Fruit fly (Drosophila melanogaster) whole organism, embryonic: ENCODE results near the gene Coq2.

Experiments used
- B-H2 ChIP-seq: fragments of 200-800 bp; sonication (Bioruptor generic); optimal IDR thresholded peaks from 2 replicates; lab custom pipeline; 2018; ENCODE audit warnings: missing biosample characterization, mild to moderate bottlenecking, missing genetic modification characterization
- CG11456 ChIP-seq: fragments of 200-800 bp; sonication (Bioruptor generic); IDR thresholded peaks from 3 replicates; pipeline ENCODE4 v1.3.6; 2022; ENCODE audit warnings: missing biosample characterization, missing genetic modification characterization
- CG11723 ChIP-seq: fragments of 200-800 bp; sonication (Bioruptor generic); optimal IDR thresholded peaks from 2 replicates; lab custom pipeline; 2017; ENCODE audit warnings: missing biosample characterization, mild to moderate bottlenecking, missing genetic modification characterization
- CG12155 ChIP-seq: fragments of 200-800 bp; sonication (Bioruptor generic); optimal IDR thresholded peaks from 3 replicates; lab custom pipeline; 2016; ENCODE audit warnings: missing biosample characterization, missing genetic modification characterization
- CG12659 ChIP-seq: fragments of 200-800 bp; sonication (Bioruptor generic); optimal IDR thresholded peaks from 3 replicates; lab custom pipeline; 2017; ENCODE audit warnings: mild to moderate bottlenecking, missing biosample characterization, missing genetic modification reagents, missing genetic modification characterization
- CG15479 ChIP-seq: fragments of 200-800 bp; sonication (Bioruptor generic); optimal IDR thresholded peaks from 3 replicates; lab custom pipeline; 2019; ENCODE audit warnings: missing biosample characterization, mild to moderate bottlenecking, missing genetic modification characterization, moderate library complexity
- CG2678 ChIP-seq: fragments of 200-800 bp; sonication (Bioruptor generic); optimal IDR thresholded peaks from 3 replicates; lab custom pipeline; 2019; ENCODE audit warnings: missing biosample characterization, mild to moderate bottlenecking, missing genetic modification characterization, moderate library complexity
- CG30020 ChIP-seq: fragments of 200-800 bp; optimal IDR thresholded peaks from 2 replicates; lab custom pipeline; 2019; ENCODE audit warnings: missing biosample characterization, mild to moderate bottlenecking, missing genetic modification characterization, moderate library complexity
- CG30431 ChIP-seq: fragments of 200-800 bp; sonication (Bioruptor generic); optimal IDR thresholded peaks from 2 replicates; lab custom pipeline; 2017; ENCODE audit warnings: missing biosample characterization, missing genetic modification characterization
- CG31224 ChIP-seq: fragments of 200-800 bp; sonication (Bioruptor generic); IDR thresholded peaks from 2 replicates; pipeline ENCODE4 v1.3.6; 2022; ENCODE audit warnings: missing biosample characterization, missing genetic modification characterization
- CG32767 ChIP-seq: fragments of 200-800 bp; sonication (Bioruptor generic); IDR thresholded peaks from 2 replicates; pipeline ENCODE4 v1.3.6; 2022; ENCODE audit warnings: missing biosample characterization, missing genetic modification characterization
- CG33213 ChIP-seq: fragments of 200-800 bp; sonication (Bioruptor generic); optimal IDR thresholded peaks from 3 replicates; lab custom pipeline; 2016; ENCODE audit warnings: missing biosample characterization, missing genetic modification characterization
- CG6854 ChIP-seq: fragments of 200-800 bp; sonication (Bioruptor generic); optimal IDR thresholded peaks from 3 replicates; lab custom pipeline; 2017; ENCODE audit warnings: missing biosample characterization, mild to moderate bottlenecking, missing genetic modification characterization
- CG7357 ChIP-seq: fragments of 200-800 bp; sonication (Bioruptor generic); IDR thresholded peaks from 3 replicates; pipeline ENCODE4 v1.3.6; 2022; ENCODE audit warnings: missing biosample characterization, missing genetic modification characterization
- CG7839 ChIP-seq: fragments of 200-800 bp; sonication (Bioruptor generic); optimal IDR thresholded peaks from 3 replicates; lab custom pipeline; 2018; ENCODE audit warnings: missing biosample characterization, mild to moderate bottlenecking, missing genetic modification characterization, moderate library complexity
- CG8281 ChIP-seq: fragments of 200-800 bp; sonication (Bioruptor generic); optimal IDR thresholded peaks from 2 replicates; lab custom pipeline; 2018; ENCODE audit warnings: missing biosample characterization, mild to moderate bottlenecking, missing genetic modification characterization, moderate library complexity
- CG8944 ChIP-seq: fragments of 200-800 bp; sonication (Bioruptor generic); optimal IDR thresholded peaks from 3 replicates; lab custom pipeline; 2016; ENCODE audit warnings: missing biosample characterization, missing genetic modification characterization
- CG9727 ChIP-seq: fragments of 200-800 bp; sonication (Bioruptor generic); optimal IDR thresholded peaks from 3 replicates; lab custom pipeline; 2017; ENCODE audit warnings: missing biosample characterization, mild to moderate bottlenecking, missing genetic modification characterization
- CG9932 ChIP-seq: fragments of 200-800 bp; sonication (Bioruptor generic); IDR thresholded peaks from 2 replicates; pipeline ENCODE4 v1.3.6; 2022; ENCODE audit warnings: missing biosample characterization, missing genetic modification characterization
- Camta ChIP-seq: fragments of 200-800 bp; sonication (Bioruptor generic); optimal IDR thresholded peaks from 2 replicates; lab custom pipeline; 2016; ENCODE audit warnings: missing biosample characterization, missing genetic modification characterization
- Dad ChIP-seq: fragments of 200-800 bp; sonication (Bioruptor generic); optimal IDR thresholded peaks from 3 replicates; lab custom pipeline; 2016; ENCODE audit warnings: missing biosample characterization, missing genetic modification characterization
- Deaf1 ChIP-seq: fragments of 200-800 bp; optimal IDR thresholded peaks from 3 replicates; lab custom pipeline; 2019; ENCODE audit warnings: missing biosample characterization, mild to moderate bottlenecking, missing genetic modification characterization, moderate library complexity
- Doc2 ChIP-seq: fragments of 200-800 bp; sonication (Bioruptor generic); IDR thresholded peaks from 2 replicates; pipeline ENCODE4 v1.3.6; 2022; ENCODE audit warnings: missing biosample characterization, missing genetic modification characterization
- Drgx ChIP-seq: fragments of 200-800 bp; sonication (Bioruptor generic); IDR thresholded peaks from 2 replicates; pipeline ENCODE4 v1.3.6; 2022; ENCODE audit warnings: missing biosample characterization, missing genetic modification characterization
- E2f1 ChIP-seq: fragments of 200-800 bp; sonication (Bioruptor generic); IDR thresholded peaks from 2 replicates; pipeline ENCODE4 v1.3.6; 2022; ENCODE audit warnings: missing biosample characterization, missing genetic modification characterization
- Eip74EF ChIP-seq, 2 experiments: fragments of 200-800 bp in 1 of 2; fragments of >200 bp in 1 of 2; sonication (Bioruptor generic) in 1 of 2; optimal IDR thresholded peaks; 2 replicates each; lab custom pipeline; 2017 to 2019; ENCODE audit warnings: missing biosample characterization in 2 of 2, missing genetic modification characterization in 2 of 2, mild to moderate bottlenecking in 1 of 2, moderate library complexity in 1 of 2
- Ets65A ChIP-seq: fragments of 200-800 bp; sonication (Bioruptor generic); peaks from one replicate; lab custom pipeline; 2016; ENCODE audit warnings: missing biosample characterization, missing genetic modification characterization
- Hmx ChIP-seq: fragments of 200-800 bp; sonication (Bioruptor generic); optimal IDR thresholded peaks from 2 replicates; lab custom pipeline; 2016; ENCODE audit warnings: missing biosample characterization, missing genetic modification characterization
- Lpt ChIP-seq: fragments of >200 bp; optimal IDR thresholded peaks from 2 replicates; lab custom pipeline; 2018; ENCODE audit warnings: missing biosample characterization, missing genetic modification characterization
- MESR4 ChIP-seq: fragments of 200-800 bp; sonication (Bioruptor generic); optimal IDR thresholded peaks from 2 replicates; lab custom pipeline; 2018; ENCODE audit warnings: missing biosample characterization, mild to moderate bottlenecking, missing genetic modification characterization, moderate library complexity
- NFAT ChIP-seq: fragments of 200-800 bp; sonication (Bioruptor generic); IDR thresholded peaks from 2 replicates; pipeline ENCODE4 v1.3.6; 2022; ENCODE audit warnings: missing biosample characterization, missing genetic modification characterization
- Nf-YA ChIP-seq: fragments of 200-800 bp; sonication (Bioruptor generic); IDR thresholded peaks from 2 replicates; pipeline ENCODE4 v1.3.6; 2022; ENCODE audit warnings: missing biosample characterization, missing genetic modification characterization
- Oaz ChIP-seq: fragments of 200-800 bp; sonication (Bioruptor generic); IDR thresholded peaks from 2 replicates; pipeline ENCODE4 v1.3.6; 2022; ENCODE audit warnings: missing biosample characterization, missing genetic modification characterization
- Rx ChIP-seq: fragments of 200-800 bp; sonication (Bioruptor generic); IDR thresholded peaks from 2 replicates; pipeline ENCODE4 v1.3.6; 2022; ENCODE audit warnings: missing biosample characterization, missing genetic modification characterization
- Sin3A ChIP-seq: fragments of >200 bp; optimal IDR thresholded peaks from 2 replicates; lab custom pipeline; 2018
- Usf ChIP-seq: fragments of 200-800 bp; sonication (Bioruptor generic); optimal IDR thresholded peaks from 2 replicates; lab custom pipeline; 2017; ENCODE audit warnings: missing genotype, missing biosample characterization, missing genetic modification characterization
- ab ChIP-seq: fragments of 200-800 bp; sonication (Bioruptor generic); optimal IDR thresholded peaks from 2 replicates; lab custom pipeline; 2016; ENCODE audit warnings: missing biosample characterization, missing genetic modification characterization
- abd-A ChIP-seq: fragments of 200-800 bp; sonication (Bioruptor generic); optimal IDR thresholded peaks from 3 replicates; lab custom pipeline; 2019; ENCODE audit warnings: missing biosample characterization, mild to moderate bottlenecking, missing genetic modification characterization, moderate library complexity
- amos ChIP-seq: fragments of 200-800 bp; sonication (Bioruptor generic); IDR thresholded peaks from 2 replicates; pipeline ENCODE4 v1.3.6; 2022; ENCODE audit warnings: missing biosample characterization, missing genetic modification characterization; ENCODE audit not compliant: partially characterized antibody
- cato ChIP-seq: fragments of 200-800 bp; sonication (Bioruptor generic); optimal IDR thresholded peaks from 2 replicates; lab custom pipeline; 2016; ENCODE audit warnings: missing biosample characterization, missing genetic modification characterization, borderline replicate concordance
- eyg ChIP-seq: fragments of 200-800 bp; sonication (Bioruptor generic); optimal IDR thresholded peaks from 3 replicates; lab custom pipeline; 2016; ENCODE audit warnings: missing biosample characterization, missing genetic modification characterization
- hbn ChIP-seq: fragments of 200-800 bp; sonication (Bioruptor generic); IDR thresholded peaks from 2 replicates; pipeline ENCODE4 v1.3.6; 2022; ENCODE audit warnings: missing biosample characterization, missing genetic modification characterization; ENCODE audit not compliant: partially characterized antibody
- lola ChIP-seq, 3 experiments: fragments of >200 bp in 2 of 3; fragments of 200-800 bp in 1 of 3; sonication (Bioruptor generic) in 1 of 3; optimal IDR thresholded peaks; 2 replicates each; lab custom pipeline; 2017 to 2019; ENCODE audit warnings: missing biosample characterization in 3 of 3, missing genetic modification characterization in 3 of 3, mild to moderate bottlenecking in 1 of 3, moderate library complexity in 1 of 3
- nom ChIP-seq: fragments of 200-800 bp; sonication (Bioruptor generic); optimal IDR thresholded peaks from 2 replicates; lab custom pipeline; 2017; ENCODE audit warnings: missing biosample characterization, missing genetic modification characterization, mild to moderate bottlenecking, moderate library complexity, missing genetic modification reagents
- oc ChIP-seq: fragments of 200-800 bp; sonication (Bioruptor generic); optimal IDR thresholded peaks from 2 replicates; lab custom pipeline; 2018; ENCODE audit warnings: missing biosample characterization, mild to moderate bottlenecking, missing genetic modification characterization, moderate library complexity
- peb ChIP-seq: fragments of 200-800 bp; sonication (Bioruptor generic); IDR thresholded peaks from 2 replicates; pipeline ENCODE4 v1.3.6; 2022; ENCODE audit warnings: missing biosample characterization, missing genetic modification characterization
- repo ChIP-seq: fragments of 200-800 bp; sonication (Bioruptor generic); optimal IDR thresholded peaks from 2 replicates; lab custom pipeline; 2016; ENCODE audit warnings: missing biosample characterization, missing genetic modification characterization
- sisA ChIP-seq: fragments of 200-800 bp; sonication (Bioruptor generic); IDR thresholded peaks from 2 replicates; pipeline ENCODE4 v1.3.6; 2022; ENCODE audit warnings: missing biosample characterization, missing genetic modification characterization
- slou ChIP-seq: fragments of 200-800 bp; sonication (Bioruptor generic); optimal IDR thresholded peaks from 3 replicates; lab custom pipeline; 2016; ENCODE audit warnings: missing biosample characterization, missing genetic modification characterization
- sug ChIP-seq: fragments of 200-800 bp; optimal IDR thresholded peaks from 2 replicates; lab custom pipeline; 2019; ENCODE audit warnings: missing biosample characterization, mild to moderate bottlenecking, missing genetic modification characterization, moderate library complexity
- unpg ChIP-seq: fragments of 200-800 bp; sonication (Bioruptor generic); optimal IDR thresholded peaks from 3 replicates; lab custom pipeline; 2018; ENCODE audit warnings: missing biosample characterization, mild to moderate bottlenecking, missing genetic modification characterization, moderate library complexity
- vfl ChIP-seq: fragments of 200-800 bp; sonication (Bioruptor generic); optimal IDR thresholded peaks from 2 replicates; lab custom pipeline; 2016; ENCODE audit warnings: missing biosample characterization, missing genetic modification characterization
- yki ChIP-seq: fragments of >200 bp; optimal IDR thresholded peaks from 3 replicates; lab custom pipeline; 2018

Coq2 gene

DNA sequence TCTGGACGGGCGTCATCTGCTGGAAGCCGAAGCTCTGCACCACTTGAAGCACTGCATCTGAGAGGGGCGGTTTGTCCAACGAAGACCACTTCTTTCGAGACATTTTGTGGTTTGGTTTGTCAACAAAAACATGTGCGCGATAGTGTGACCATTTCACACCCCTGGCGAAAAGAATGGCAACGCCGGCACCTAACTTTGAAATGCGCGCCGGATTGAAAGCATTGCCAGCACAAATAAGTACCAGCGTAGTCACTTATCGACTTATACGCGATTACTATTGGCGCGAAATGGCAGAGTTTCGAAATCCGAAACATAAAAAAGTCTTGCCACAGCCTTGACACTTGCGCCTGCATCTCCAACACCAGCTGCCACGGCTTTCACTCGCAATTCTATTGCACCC lies 46.6 kb downstream of the Coq2 start, which contains the start of gene CG9630 (continued):
- TF ChIP-seq Nf-YA (no peak), Dad (GFP tag; lab: Kevin White, UChicago) (no peak), nom (GFP tag; lab: Kevin White, UChicago) (no peak), Oaz (GFP tag; lab: Robert Waterston, UW) (no peak), eyg (GFP tag; lab: Kevin White, UChicago) (no peak), CG11723 (GFP tag; lab: Kevin White, UChicago) (no peak), CG6854 (GFP tag; lab: Kevin White, UChicago) (no peak), vfl (no peak), lola (GFP tag; optimal IDR thresholded peaks at IDR 0.05; lab: Kevin White, UChicago) (no peak), Drgx (no peak), peb (GFP tag; lab: Robert Waterston, UW) (no peak), cato (no peak), yki (no peak), MESR4 (GFP tag; lab: Kevin White, UChicago) (peak; percentile 77), CG8944 (GFP tag; lab: Kevin White, UChicago) (no peak), CG8281 (tag; lab: Kevin White, UChicago) (no peak), CG12659 (GFP tag; lab: Kevin White, UChicago) (peak; percentile 12), ab (no peak), NFAT (no peak), slou (GFP tag; lab: Kevin White, UChicago) (no peak), B-H2 (GFP tag; lab: Kevin White, UChicago) (no peak), amos (GFP tag; lab: Robert Waterston, UW) (peak; percentile 69), Eip74EF (GFP tag; optimal IDR thresholded peaks at IDR 0.05; lab: Kevin White, UChicago) (no peak), Ets65A (GFP tag; lab: Kevin White, UChicago) (no peak), abd-A (tag; lab: Kevin White, UChicago) (no peak), CG33213 (GFP tag; lab: Kevin White, UChicago) (no peak), CG7839 (no peak), CG15479 (GFP tag; lab: Kevin White, UChicago) (no peak), CG32767 (no peak), CG7357 (GFP tag; lab: Robert Waterston, UW) (no peak), E2f1 (GFP tag; lab: Robert Waterston, UW) (no peak), Usf (GFP tag; lab: Kevin White, UChicago) (no peak), CG9727 (GFP tag; lab: Kevin White, UChicago) (no peak), Sin3A (lab: Kevin White, UChicago) (peak; percentile 56), Camta (GFP tag; lab: Kevin White, UChicago) (no peak), unpg (no peak), sisA (GFP tag; lab: Robert Waterston, UW) (no peak), Doc2 (GFP tag; lab: Robert Waterston, UW) (no peak), Lpt (GFP tag; lab: Kevin White, UChicago) (no peak), CG2678 (tag; lab: Kevin White, UChicago) (no peak), hbn (GFP tag; lab: Robert Waterston, UW) (peak; percentile 55; the same call in 1 of the 2 replicates), Hmx (GFP tag; lab: Kevin White, UChicago) (no peak), CG30020 (no peak), CG30431 (no peak), repo (GFP tag; lab: Kevin White, UChicago) (no peak), oc (tag; lab: Kevin White, UChicago) (peak; percentile 51), CG31224 (GFP tag; lab: Robert Waterston, UW) (no peak), sug (tag; lab: Kevin White, UChicago) (no peak), Rx (no peak), CG11456 (GFP tag; lab: Robert Waterston, UW) (no peak), CG9932 (GFP tag; lab: Robert Waterston, UW) (no peak), Deaf1 (no peak), CG12155 (no peak)
